Worm (Caenorhabditis elegans): ENCODE measurements around the gene C07E3.9.

Gene C07E3.9

ce11 chrII:10350487-10350886 is at the start of gene C07E3.9:
Gene C07E3.9, plus strand, starts transcription at chrII:10350756.
- no peak for TF ChIP-seq ztf-23 (GFP tag; IDR thresholded peaks at IDR 0.05)
- TF ChIP-seq ref-1 (GFP tag; conservative IDR thresholded peaks at IDR 0.05): no peak

- TF ChIP-seq ztf-29 (GFP tag; IDR thresholded peaks at IDR 0.05) (no peak), klf-2 (GFP tag; conservative IDR thresholded peaks at IDR 0.05) (0 out of 2 replicates have a peak, but pooled peaks have one; percentile 67), ztf-23 (GFP tag; IDR thresholded peaks at IDR 0.05) (peak; percentile 58; the same call in 1 of the 2 replicates), med-1 (GFP tag; optimal IDR thresholded peaks at IDR 0.05; ENCODE audit: insufficient read depth) (no peak), T22C8.4 (GFP tag; IDR thresholded peaks at IDR 0.05) (no peak), tab-1 (GFP tag; IDR thresholded peaks at IDR 0.05) (no peak), flt-1 (GFP tag; IDR thresholded peaks at IDR 0.05) (peak; percentile 80; the same call in 1 of the 2 replicates), cog-1 (tag; optimal IDR thresholded peaks at IDR 0.05) (peak; percentile 46), ref-1 (GFP tag; conservative IDR thresholded peaks at IDR 0.05) (no peak)
Measured at ce11 chrII:10300954-10301353, 49.6 kb upstream of the C07E3.9 start, which contains the start of gene mdt-22. Gene mdt-22, plus strand, starts transcription at chrII:10301216.

- TF ChIP-seq ztf-23 (GFP tag; IDR thresholded peaks at IDR 0.05): peak; percentile 63; the same call in 1 of the 2 replicates
- TF ChIP-seq klf-2 (GFP tag; conservative IDR thresholded peaks at IDR 0.05): 0 out of 2 replicates have a peak, but pooled peaks have one; percentile 65
- TF ChIP-seq ztf-29 (GFP tag; IDR thresholded peaks at IDR 0.05): 0 out of 2 replicates have a peak, but pooled peaks have one; percentile 33
- 0 out of 2 replicates have a peak, but pooled peaks have one; percentile 35 for TF ChIP-seq tab-1 (GFP tag; IDR thresholded peaks at IDR 0.05)
Measured at ce11 chrII:10302141-10302574, 48.4 kb upstream of the C07E3.9 start.

- TF ChIP-seq flt-1 (GFP tag; IDR thresholded peaks at IDR 0.05) (no peak), med-1 (GFP tag; optimal IDR thresholded peaks at IDR 0.05; ENCODE audit: insufficient read depth) (no peak), ref-1 (GFP tag; conservative IDR thresholded peaks at IDR 0.05) (no peak), cog-1 (tag; optimal IDR thresholded peaks at IDR 0.05) (no peak), klf-2 (GFP tag; conservative IDR thresholded peaks at IDR 0.05) (no peak), ztf-23 (GFP tag; IDR thresholded peaks at IDR 0.05) (no peak), T22C8.4 (GFP tag; IDR thresholded peaks at IDR 0.05) (no peak), ztf-29 (GFP tag; IDR thresholded peaks at IDR 0.05) (no peak), tab-1 (GFP tag; IDR thresholded peaks at IDR 0.05) (no peak)
Measured at ce11 chrII:10302646-10303045, 47.9 kb upstream of the C07E3.9 start, which contains the start of gene clpp-1. Gene clpp-1, minus strand, starts transcription at chrII:10302842.

- TF ChIP-seq cog-1 (tag; optimal IDR thresholded peaks at IDR 0.05): peak; percentile 7
- TF ChIP-seq med-1 (GFP tag; optimal IDR thresholded peaks at IDR 0.05; ENCODE audit: insufficient read depth): peak; percentile 62
- no peak for TF ChIP-seq flt-1 (GFP tag; IDR thresholded peaks at IDR 0.05)
Measured at ce11 chrII:10303663-10304115, 46.9 kb upstream of the C07E3.9 start, which contains the start of gene vha-9. Gene vha-9, minus strand, starts transcription at chrII:10303713.

- TF ChIP-seq ztf-23 (GFP tag; IDR thresholded peaks at IDR 0.05) (0 out of 2 replicates have a peak, but pooled peaks have one; percentile 34), tab-1 (GFP tag; IDR thresholded peaks at IDR 0.05) (peak; percentile 78; the same call in 1 of the 2 replicates)
Measured at ce11 chrII:10304736-10305135, 45.8 kb upstream of the C07E3.9 start.

- TF ChIP-seq T22C8.4 (GFP tag; IDR thresholded peaks at IDR 0.05) (no peak), ztf-29 (GFP tag; IDR thresholded peaks at IDR 0.05) (no peak), flt-1 (GFP tag; IDR thresholded peaks at IDR 0.05) (no peak), ref-1 (GFP tag; conservative IDR thresholded peaks at IDR 0.05) (no peak), cog-1 (tag; optimal IDR thresholded peaks at IDR 0.05) (no peak), tab-1 (GFP tag; IDR thresholded peaks at IDR 0.05) (no peak), klf-2 (GFP tag; conservative IDR thresholded peaks at IDR 0.05) (no peak), ztf-23 (GFP tag; IDR thresholded peaks at IDR 0.05) (no peak), med-1 (GFP tag; optimal IDR thresholded peaks at IDR 0.05; ENCODE audit: insufficient read depth) (no peak)
Measured at ce11 chrII:10308726-10309125, 41.8 kb upstream of the C07E3.9 start, which contains the start of gene gcy-4. Gene gcy-4, minus strand, starts transcription at chrII:10308826.

- TF ChIP-seq tab-1 (GFP tag; IDR thresholded peaks at IDR 0.05) (no peak), flt-1 (GFP tag; IDR thresholded peaks at IDR 0.05) (no peak), T22C8.4 (GFP tag; IDR thresholded peaks at IDR 0.05) (no peak), cog-1 (tag; optimal IDR thresholded peaks at IDR 0.05) (no peak), ztf-29 (GFP tag; IDR thresholded peaks at IDR 0.05) (no peak), med-1 (GFP tag; optimal IDR thresholded peaks at IDR 0.05; ENCODE audit: insufficient read depth) (no peak), ref-1 (GFP tag; conservative IDR thresholded peaks at IDR 0.05) (no peak), ztf-23 (GFP tag; IDR thresholded peaks at IDR 0.05) (no peak), klf-2 (GFP tag; conservative IDR thresholded peaks at IDR 0.05) (no peak)
Measured at ce11 chrII:10309337-10309736, 41.2 kb upstream of the C07E3.9 start, which contains the start of gene ZK970.8. Gene ZK970.8, plus strand, starts transcription at chrII:10309637.

ce11 chrII:10311973-10312372 is 38.6 kb upstream of the C07E3.9 start, which contains the start of gene srlf-34:
Gene srlf-34, plus strand, starts transcription at chrII:10312293.
- no peak for TF ChIP-seq ztf-23 (GFP tag; IDR thresholded peaks at IDR 0.05)
- no peak for TF ChIP-seq ztf-29 (GFP tag; IDR thresholded peaks at IDR 0.05)
- no peak for TF ChIP-seq cog-1 (tag; optimal IDR thresholded peaks at IDR 0.05)
- no peak for TF ChIP-seq klf-2 (GFP tag; conservative IDR thresholded peaks at IDR 0.05)
- no peak for TF ChIP-seq ref-1 (GFP tag; conservative IDR thresholded peaks at IDR 0.05)
- TF ChIP-seq flt-1 (GFP tag; IDR thresholded peaks at IDR 0.05): no peak
- no peak for TF ChIP-seq tab-1 (GFP tag; IDR thresholded peaks at IDR 0.05)
- TF ChIP-seq med-1 (GFP tag; optimal IDR thresholded peaks at IDR 0.05; ENCODE audit: insufficient read depth): no peak
- no peak for TF ChIP-seq T22C8.4 (GFP tag; IDR thresholded peaks at IDR 0.05)

- TF ChIP-seq flt-1 (GFP tag; IDR thresholded peaks at IDR 0.05) (no peak), klf-2 (GFP tag; conservative IDR thresholded peaks at IDR 0.05) (no peak), med-1 (GFP tag; optimal IDR thresholded peaks at IDR 0.05; ENCODE audit: insufficient read depth) (no peak), ref-1 (GFP tag; conservative IDR thresholded peaks at IDR 0.05) (no peak), ztf-23 (GFP tag; IDR thresholded peaks at IDR 0.05) (no peak), ztf-29 (GFP tag; IDR thresholded peaks at IDR 0.05) (no peak), T22C8.4 (GFP tag; IDR thresholded peaks at IDR 0.05) (no peak), cog-1 (tag; optimal IDR thresholded peaks at IDR 0.05) (no peak), tab-1 (GFP tag; IDR thresholded peaks at IDR 0.05) (no peak)
Measured at ce11 chrII:10315252-10315651, 35.3 kb upstream of the C07E3.9 start, which contains the start of gene idpp-8. Gene idpp-8, plus strand, starts transcription at chrII:10315552.

Data from whole organism, midembryonic.